Worm (Caenorhabditis elegans): ENCODE measurements around the gene grl-4.

DNA sequence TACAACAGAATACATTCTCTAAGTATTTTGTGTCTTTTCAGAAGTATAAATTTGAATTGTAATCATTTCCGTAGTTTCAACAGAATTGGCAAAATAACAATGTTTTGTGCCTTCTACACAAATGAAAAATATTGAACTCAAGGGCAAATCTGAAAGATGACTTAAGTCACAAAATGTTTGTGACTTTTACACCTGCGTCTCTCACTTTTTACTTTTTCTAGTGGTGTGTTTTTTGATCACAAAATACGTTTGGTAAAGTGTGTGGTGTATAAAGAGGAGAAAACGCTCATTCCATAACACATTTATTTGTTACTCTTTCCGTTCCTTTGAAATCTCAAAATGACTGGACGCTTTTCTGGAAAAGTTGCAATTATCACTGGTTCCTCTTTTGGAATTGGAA lies 50.0 kb downstream of the grl-4 start, which contains the start of gene C06E4.3:
- peak; percentile 23 for TF ChIP-seq unc-55 (GFP tag; optimal IDR thresholded peaks at IDR 0.05)
- TF ChIP-seq ceh-16 (tag; optimal IDR thresholded peaks at IDR 0.05) = no peak
- TF ChIP-seq ama-1 (optimal IDR thresholded peaks at IDR 0.05) = no peak
- TF ChIP-seq ceh-82 (tag; optimal IDR thresholded peaks at IDR 0.05) = no peak
- no peak for TF ChIP-seq nhr-10 (tag; optimal IDR thresholded peaks at IDR 0.05)
- no peak for TF ChIP-seq unc-62 (GFP tag; optimal IDR thresholded peaks at IDR 0.05)
- no peak for TF ChIP-seq lin-13 (GFP tag; optimal IDR thresholded peaks at IDR 0.05)
- TF ChIP-seq egl-27 (tag; optimal IDR thresholded peaks at IDR 0.05) = no peak
- TF ChIP-seq R02D3.7 (tag; optimal IDR thresholded peaks at IDR 0.05) = no peak
